Worm (Caenorhabditis elegans) whole organism, late embryonic: ENCODE results near the gene klc-2.

ENCODE experiments used
- hlh-8 ChIP-seq: sonication (generic microtip); optimal IDR thresholded peaks from 2 replicates; lab custom pipeline; 2016; ENCODE audit warnings: missing genotype, missing genetic modification characterization, missing compliant biosample characterization
- nhr-11 ChIP-seq: fragments of 150-350 bp; optimal IDR thresholded peaks from 2 replicates; lab custom pipeline; 2014; ENCODE audit warnings: missing biosample characterization, missing genetic modification characterization

DNA sequence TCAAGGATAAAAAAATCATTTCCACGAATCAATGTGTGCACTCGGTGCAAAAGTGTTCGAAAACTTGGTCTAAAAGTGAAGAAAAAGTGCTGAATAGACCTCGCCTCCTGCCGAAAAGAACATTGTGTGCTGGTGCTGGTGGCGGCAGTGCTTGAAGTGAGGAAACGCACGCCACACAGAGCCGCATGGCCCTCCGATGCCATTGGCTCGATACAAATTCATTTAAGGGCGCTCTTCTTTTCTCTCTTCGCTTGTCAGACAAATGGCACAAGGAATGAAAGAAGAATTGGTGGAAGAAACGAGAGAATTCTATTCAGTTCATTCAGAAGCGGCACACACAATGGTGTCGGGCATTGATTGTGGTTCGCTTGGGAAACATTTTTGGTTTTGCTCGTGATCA is 1.1 kb upstream of the klc-2 start:
- TF ChIP-seq hlh-8 (tag; lab: Kevin White, UChicago) (no peak), nhr-11 (tag; lab: Kevin White, UChicago) (no peak)
